Fruit fly (Drosophila melanogaster): ENCODE measurements around the gene CG10600.

Gene CG10600

DNA sequence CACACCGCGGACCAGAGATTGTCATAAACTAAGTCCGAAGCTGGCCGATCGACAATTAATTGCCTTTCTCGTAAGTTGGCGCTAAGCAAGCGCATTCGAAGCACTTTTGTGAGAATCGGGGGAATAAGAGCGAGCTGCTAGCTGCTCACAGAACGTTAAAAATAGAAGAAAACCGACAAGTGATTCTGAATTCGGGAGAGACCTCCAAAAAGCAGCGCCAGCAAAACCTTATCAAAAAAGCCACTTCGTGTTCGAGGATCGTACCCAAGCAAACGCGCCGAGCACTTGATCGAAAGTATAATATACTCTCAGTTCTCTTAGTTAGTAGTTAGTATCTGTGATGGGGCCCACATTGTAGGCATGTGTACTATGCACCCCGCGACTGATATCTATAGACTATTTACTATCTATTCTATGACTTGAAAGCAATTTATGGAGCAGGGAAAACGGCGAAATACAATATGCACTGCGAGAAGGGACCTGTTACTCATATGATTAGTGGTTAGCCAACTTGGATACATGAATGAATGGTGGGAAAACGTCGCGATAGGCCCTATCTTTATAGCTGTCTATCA lies 52.0 kb downstream of the CG10600 start:
- TF ChIP-seq CTCF (optimal IDR thresholded peaks at IDR 0.05): no peak

DNA sequence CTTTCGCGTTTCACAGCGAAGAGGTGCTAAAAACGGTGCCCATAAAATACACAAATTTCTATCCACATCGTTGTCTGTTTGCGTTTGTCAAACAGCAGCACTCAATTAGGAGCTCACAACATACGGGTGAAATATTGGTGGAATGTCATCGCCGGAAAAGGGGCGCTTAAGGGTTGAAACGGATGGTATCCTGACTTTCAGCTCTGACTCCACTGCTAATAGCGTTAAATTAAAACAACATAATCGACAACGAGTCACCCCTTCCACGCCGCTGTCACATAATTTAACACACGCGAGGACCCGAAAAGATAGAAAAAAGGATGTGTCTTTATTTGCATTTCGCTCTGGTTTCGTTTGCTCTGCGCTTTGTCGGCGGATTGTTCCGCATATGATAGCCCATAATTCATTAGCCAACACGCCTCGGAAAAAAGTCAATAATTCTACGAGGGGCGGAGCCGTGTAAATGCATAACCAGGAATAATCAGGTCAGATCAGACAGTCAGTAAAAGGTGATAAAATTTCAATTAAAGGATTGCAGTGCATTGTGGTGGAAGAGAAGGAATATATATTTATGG lies 54.4 kb downstream of the CG10600 start:
- TF ChIP-seq CG8478 (optimal IDR thresholded peaks at IDR 0.05) (no peak), CTCF (optimal IDR thresholded peaks at IDR 0.05) (no peak)

All from S2 (cell line).